Worm (Caenorhabditis elegans): ENCODE results near the gene C44B9.2.

C44B9.2 gene

ce11 chrIII:10881996-10882395 is 6.8 kb downstream of the C44B9.2 start (continued):
- no peak for TF ChIP-seq elt-2 (tag; optimal IDR thresholded peaks at IDR 0.05)
- no peak for TF ChIP-seq sea-2 (GFP tag; optimal IDR thresholded peaks at IDR 0.05)
- TF ChIP-seq snpc-4 (tag; optimal IDR thresholded peaks at IDR 0.05) = peak; percentile 46
- no peak for TF ChIP-seq zag-1 (tag; optimal IDR thresholded peaks at IDR 0.05)
- no peak for TF ChIP-seq nhr-76 (tag; optimal IDR thresholded peaks at IDR 0.05)
- TF ChIP-seq egl-27 (tag; optimal IDR thresholded peaks at IDR 0.05) = no peak
- peak; percentile 6 for TF ChIP-seq R02D3.7 (tag; optimal IDR thresholded peaks at IDR 0.05)
- TF ChIP-seq ceh-9 (tag; optimal IDR thresholded peaks at IDR 0.05) = no peak
- TF ChIP-seq nhr-28 (tag; optimal IDR thresholded peaks at IDR 0.05) = no peak
- TF ChIP-seq elt-1 (tag; optimal IDR thresholded peaks at IDR 0.05) = no peak
- no peak for TF ChIP-seq fkh-10 (GFP tag; optimal IDR thresholded peaks at IDR 0.05)
- peak; percentile 28 for TF ChIP-seq nhr-25 (tag; optimal IDR thresholded peaks at IDR 0.05)
- TF ChIP-seq nfya-1 (tag; optimal IDR thresholded peaks at IDR 0.05; ENCODE audit: insufficient read depth) = peak; percentile 77
- TF ChIP-seq ceh-28 (tag; optimal IDR thresholded peaks at IDR 0.05) = no peak
- TF ChIP-seq fkh-2 (tag; optimal IDR thresholded peaks at IDR 0.05) = no peak
- no peak for TF ChIP-seq ceh-16 (tag; optimal IDR thresholded peaks at IDR 0.05)

DNA sequence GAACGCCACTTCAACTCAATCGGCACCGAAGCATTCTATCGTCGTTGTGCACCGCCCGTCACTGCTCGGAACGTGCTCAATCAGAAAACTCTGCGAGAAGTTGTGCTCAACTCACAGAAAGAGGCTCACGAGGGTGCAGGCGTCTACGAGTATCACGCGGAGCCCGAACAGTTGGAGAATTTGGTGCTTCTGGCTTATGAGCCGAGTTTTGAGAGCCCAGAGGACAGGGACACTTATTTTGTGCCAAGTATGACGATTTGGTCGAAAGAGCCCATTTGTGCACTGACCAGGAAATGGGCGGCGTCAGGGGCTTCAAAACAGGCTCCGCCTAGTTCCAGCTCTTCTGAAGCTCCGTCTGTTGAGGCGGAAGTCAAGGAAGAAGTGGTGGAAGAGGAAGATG is 13.6 kb downstream of the C44B9.2 start:
- no peak for TF ChIP-seq egl-27 (tag; optimal IDR thresholded peaks at IDR 0.05)
- no peak for TF ChIP-seq elt-2 (tag; optimal IDR thresholded peaks at IDR 0.05)
- no peak for TF ChIP-seq nhr-23 (tag; optimal IDR thresholded peaks at IDR 0.05)
- no peak for TF ChIP-seq ceh-9 (tag; optimal IDR thresholded peaks at IDR 0.05)

ce11 chrIII:10894220-10894619 is 19.0 kb downstream of the C44B9.2 start, which contains the start of gene fbxb-87:
Gene fbxb-87, plus strand, starts transcription at chrIII:10894520.
- TF ChIP-seq elt-1 (tag; optimal IDR thresholded peaks at IDR 0.05) = no peak
- no peak for TF ChIP-seq elt-2 (tag; optimal IDR thresholded peaks at IDR 0.05)
- no peak for TF ChIP-seq fkh-2 (tag; optimal IDR thresholded peaks at IDR 0.05)
- no peak for TF ChIP-seq sea-2 (GFP tag; optimal IDR thresholded peaks at IDR 0.05)
- no peak for TF ChIP-seq egl-27 (tag; optimal IDR thresholded peaks at IDR 0.05)
- TF ChIP-seq tbx-2 (tag; optimal IDR thresholded peaks at IDR 0.05) = no peak
- TF ChIP-seq nhr-67 (tag; optimal IDR thresholded peaks at IDR 0.05) = no peak

ce11 chrIII:10895817-10896413 is 20.7 kb downstream of the C44B9.2 start, which contains the start of gene com-1:
Gene com-1, plus strand, starts transcription at chrIII:10896363.
- TF ChIP-seq ztf-11 (tag; optimal IDR thresholded peaks at IDR 0.05) (no peak), lin-15B (tag; optimal IDR thresholded peaks at IDR 0.05) (peak; percentile 83), nhr-237 (tag; optimal IDR thresholded peaks at IDR 0.05) (no peak), ama-1 (optimal IDR thresholded peaks at IDR 0.05) (no peak), R02D3.7 (tag; optimal IDR thresholded peaks at IDR 0.05) (no peak), nfya-1 (tag; optimal IDR thresholded peaks at IDR 0.05; ENCODE audit: insufficient read depth) (peak; percentile 54), pha-4 (tag; optimal IDR thresholded peaks at IDR 0.05) (peak; percentile 70), nhr-23 (tag; optimal IDR thresholded peaks at IDR 0.05) (peak; percentile 42), nhr-25 (tag; optimal IDR thresholded peaks at IDR 0.05) (no peak), nhr-12 (tag; optimal IDR thresholded peaks at IDR 0.05) (no peak), snpc-4 (tag; optimal IDR thresholded peaks at IDR 0.05) (peak; percentile 26), hmg-11 (tag; optimal IDR thresholded peaks at IDR 0.05) (peak; percentile 41)

DNA sequence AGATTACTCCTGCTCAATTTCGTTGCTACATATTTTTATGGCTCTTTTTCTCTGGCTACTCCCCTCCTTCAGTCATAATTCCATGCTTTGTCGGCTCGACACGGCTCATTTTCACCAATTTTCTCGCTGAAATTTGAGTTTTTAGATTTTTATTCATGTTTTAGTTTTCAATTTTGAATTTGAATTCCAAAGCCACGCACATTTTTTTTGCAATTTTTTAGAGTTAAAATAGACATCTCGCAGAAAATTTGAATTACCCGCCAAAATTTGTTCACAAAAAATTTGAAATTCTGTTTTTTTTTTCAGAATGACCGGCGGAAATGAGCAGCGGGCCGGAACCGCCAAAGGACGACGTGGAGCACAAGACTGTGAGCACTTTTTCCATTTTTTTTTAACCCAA is 27.1 kb downstream of the C44B9.2 start, which contains the start of gene unc-119:
Gene unc-119, plus strand, starts transcription at position 301 of the 400 bp plus-strand sequence.
- no peak for TF ChIP-seq lsy-12 (tag; optimal IDR thresholded peaks at IDR 0.05)
- no peak for TF ChIP-seq nhr-12 (tag; optimal IDR thresholded peaks at IDR 0.05)
- TF ChIP-seq nhr-67 (tag; optimal IDR thresholded peaks at IDR 0.05) = no peak
- no peak for TF ChIP-seq nhr-237 (tag; optimal IDR thresholded peaks at IDR 0.05)
- no peak for TF ChIP-seq R02D3.7 (tag; optimal IDR thresholded peaks at IDR 0.05)
- TF ChIP-seq nhr-23 (tag; optimal IDR thresholded peaks at IDR 0.05) = no peak
- TF ChIP-seq nhr-43 (tag; optimal IDR thresholded peaks at IDR 0.05; ENCODE audit: poor library complexity, severe bottlenecking) = no peak
- no peak for TF ChIP-seq egl-27 (tag; optimal IDR thresholded peaks at IDR 0.05)
- no peak for TF ChIP-seq nfya-1 (tag; optimal IDR thresholded peaks at IDR 0.05; ENCODE audit: insufficient read depth)
- no peak for TF ChIP-seq ceh-28 (tag; optimal IDR thresholded peaks at IDR 0.05)
- TF ChIP-seq nhr-77 (tag; optimal IDR thresholded peaks at IDR 0.05) = no peak

ce11 chrIII:10903009-10903609 is 27.9 kb downstream of the C44B9.2 start:
- TF ChIP-seq ama-1 (optimal IDR thresholded peaks at IDR 0.05) (no peak), lin-15B (tag; optimal IDR thresholded peaks at IDR 0.05) (peak; percentile 21), nhr-77 (tag; optimal IDR thresholded peaks at IDR 0.05) (no peak), nhr-11 (tag; optimal IDR thresholded peaks at IDR 0.05) (peak; percentile 16), ceh-82 (tag; optimal IDR thresholded peaks at IDR 0.05) (no peak), nfya-1 (tag; optimal IDR thresholded peaks at IDR 0.05; ENCODE audit: insufficient read depth) (peak; percentile 38), fkh-10 (GFP tag; optimal IDR thresholded peaks at IDR 0.05) (peak; percentile 71), snpc-4 (tag; optimal IDR thresholded peaks at IDR 0.05) (peak; percentile 39), lin-39 (tag; optimal IDR thresholded peaks at IDR 0.05) (peak; percentile 18)

Measured in whole organism, L3 larva.